Fruit fly (Drosophila melanogaster) whole organism, wandering third instar larva: ENCODE results near the gene CG32669.

Experiments
- Abd-B ChIP-seq: fragments of >200 bp; optimal IDR thresholded peaks from 2 replicates; lab custom pipeline; 2017; ENCODE audit warnings: missing biosample characterization, missing genetic modification characterization
- CG32264 ChIP-seq: fragments of 200-800 bp; sonication (Bioruptor generic); optimal IDR thresholded peaks from 2 replicates; lab custom pipeline; 2016; ENCODE audit warnings: missing biosample characterization, missing genetic modification characterization
- CG9705 ChIP-seq: fragments of 200-800 bp; sonication (Bioruptor generic); optimal IDR thresholded peaks from 2 replicates; lab custom pipeline; 2018; ENCODE audit warnings: missing biosample characterization, mild to moderate bottlenecking, missing genetic modification characterization
- CrebA ChIP-seq: fragments of 200-800 bp; sonication (Bioruptor generic); optimal IDR thresholded peaks from 2 replicates; lab custom pipeline; 2016; ENCODE audit warnings: missing biosample characterization, mild to moderate bottlenecking, missing genetic modification characterization, borderline replicate concordance
- Dfd ChIP-seq: fragments of >200 bp; optimal IDR thresholded peaks from 2 replicates; lab custom pipeline; 2017; ENCODE audit warnings: missing biosample characterization, missing genetic modification characterization
- Dif ChIP-seq: fragments of 200-275, 200-300 bp; sonication (Bioruptor generic); optimal IDR thresholded peaks from 2 replicates; lab custom pipeline; 2018; ENCODE audit warnings: missing biosample characterization, missing genetic modification characterization; ENCODE audit not compliant: partially characterized antibody
- GATAd ChIP-seq: sonication (Bioruptor generic); optimal IDR thresholded peaks from 2 replicates; lab custom pipeline; 2016; ENCODE audit warnings: missing biosample characterization, missing genetic modification characterization
- HLH106 ChIP-seq: fragments of 200-800 bp; optimal IDR thresholded peaks from 3 replicates; lab custom pipeline; 2019; ENCODE audit warnings: missing biosample characterization, mild to moderate bottlenecking, missing genetic modification characterization, moderate library complexity
- Hnf4 ChIP-seq: fragments of 200-800 bp; sonication (Bioruptor generic); optimal IDR thresholded peaks from 2 replicates; lab custom pipeline; 2016; ENCODE audit warnings: missing biosample characterization, mild to moderate bottlenecking, missing genetic modification characterization
- Hr78 ChIP-seq: fragments of >200 bp; optimal IDR thresholded peaks from 2 replicates; lab custom pipeline; 2017; ENCODE audit warnings: missing biosample characterization, missing genetic modification characterization
- Hr83 ChIP-seq: fragments of 200-300 bp; sonication (Bioruptor generic); optimal IDR thresholded peaks from 2 replicates; lab custom pipeline; 2016; ENCODE audit warnings: missing biosample characterization, mild to moderate bottlenecking, missing genetic modification characterization, moderate library complexity; ENCODE audit not compliant: poor library complexity, severe bottlenecking
- Jra ChIP-seq: sonication (Bioruptor generic); optimal IDR thresholded peaks from 2 replicates; lab custom pipeline; 2016; ENCODE audit warnings: missing biosample characterization, missing genetic modification characterization
- Mio ChIP-seq: sonication (Bioruptor generic); optimal IDR thresholded peaks from 2 replicates; lab custom pipeline; 2016; ENCODE audit warnings: missing biosample characterization, missing genetic modification characterization
- Myc ChIP-seq: fragments of >200 bp; optimal IDR thresholded peaks from 2 replicates; lab custom pipeline; 2017
- N ChIP-seq: fragments of >200 bp; optimal IDR thresholded peaks from 2 replicates; lab custom pipeline; 2018; ENCODE audit warnings: missing biosample characterization, missing external identifiers, missing genetic modification characterization
- OdsH ChIP-seq: fragments of 200-800 bp; sonication (Bioruptor generic); optimal IDR thresholded peaks from 2 replicates; lab custom pipeline; 2016; ENCODE audit warnings: missing biosample characterization, mild to moderate bottlenecking, missing genetic modification characterization
- Rel ChIP-seq, 2 experiments: fragments of 200-800 bp; sonication (Bioruptor generic) in 1 of 2; optimal IDR thresholded peaks; 2 replicates in 1 of 2; 3 replicates in 1 of 2; lab custom pipeline; 2016 to 2019; ENCODE audit warnings: mild to moderate bottlenecking in 2 of 2, missing biosample characterization in 2 of 2, missing genetic modification characterization in 2 of 2, moderate library complexity in 1 of 2
- Sp1 ChIP-seq: fragments of 200-800 bp; sonication (Bioruptor generic); optimal IDR thresholded peaks from 3 replicates; lab custom pipeline; 2019; ENCODE audit warnings: missing biosample characterization, mild to moderate bottlenecking, missing genetic modification characterization, moderate library complexity
- Vsx2 ChIP-seq: fragments of 200-300, 225-300 bp; sonication (Bioruptor generic); optimal IDR thresholded peaks from 2 replicates; lab custom pipeline; 2018; ENCODE audit warnings: missing biosample characterization, missing genetic modification characterization; ENCODE audit not compliant: partially characterized antibody
- br ChIP-seq: fragments of 200-800 bp; sonication (Bioruptor generic); optimal IDR thresholded peaks from 2 replicates; lab custom pipeline; 2016; ENCODE audit warnings: missing biosample characterization, missing genetic modification characterization
- brk ChIP-seq: fragments of 200-800 bp; sonication (Bioruptor generic); optimal IDR thresholded peaks from 2 replicates; lab custom pipeline; 2016; ENCODE audit warnings: missing biosample characterization, mild to moderate bottlenecking, missing genetic modification characterization
- dl ChIP-seq, 2 experiments: fragments of 175-275, 200-275 bp in 1 of 2; fragments of 200-275 bp in 1 of 2; sonication (Bioruptor generic); optimal IDR thresholded peaks; lab custom pipeline; 2018; ENCODE audit warnings: mild to moderate bottlenecking in 2 of 2, missing biosample characterization in 2 of 2, missing genetic modification characterization in 2 of 2, moderate library complexity in 2 of 2; ENCODE audit not compliant: partially characterized antibody in 2 of 2, insufficient read depth in 1 of 2
- dmrt93B ChIP-seq: fragments of 200-800 bp; sonication (Bioruptor generic); optimal IDR thresholded peaks from 2 replicates; lab custom pipeline; 2018; ENCODE audit warnings: missing biosample characterization, mild to moderate bottlenecking, missing genetic modification characterization
- dsf ChIP-seq: sonication (Bioruptor generic); optimal IDR thresholded peaks from 2 replicates; lab custom pipeline; 2016; ENCODE audit warnings: missing biosample characterization, missing genetic modification characterization, borderline replicate concordance
- ey ChIP-seq: fragments of 200-800 bp; sonication (Bioruptor generic); optimal IDR thresholded peaks from 2 replicates; lab custom pipeline; 2016; ENCODE audit warnings: missing biosample characterization, missing genetic modification characterization
- foxo ChIP-seq, 2 experiments: fragments of 200-800 bp; sonication (Bioruptor generic); optimal IDR thresholded peaks; 2 replicates in 1 of 2; 3 replicates in 1 of 2; lab custom pipeline; 2016 to 2017; ENCODE audit warnings: missing biosample characterization in 2 of 2, missing genetic modification characterization in 2 of 2
- fru ChIP-seq: fragments of 200-800 bp; sonication (Bioruptor generic); optimal IDR thresholded peaks from 3 replicates; lab custom pipeline; 2016; ENCODE audit warnings: missing biosample characterization, mild to moderate bottlenecking, missing genetic modification characterization
- h ChIP-seq: fragments of 200-800 bp; sonication (Bioruptor generic); optimal IDR thresholded peaks from 3 replicates; lab custom pipeline; 2016; ENCODE audit warnings: missing biosample characterization, mild to moderate bottlenecking, missing genetic modification characterization
- jim ChIP-seq: fragments of 175-275, 200-325 bp; sonication (Bioruptor generic); optimal IDR thresholded peaks from 2 replicates; lab custom pipeline; 2016; ENCODE audit warnings: missing biosample characterization, mild to moderate bottlenecking, missing genetic modification characterization
- lola ChIP-seq: fragments of >200 bp; optimal IDR thresholded peaks from 2 replicates; lab custom pipeline; 2017; ENCODE audit warnings: missing biosample characterization, missing genetic modification characterization
- pan ChIP-seq: fragments of >200 bp; optimal IDR thresholded peaks from 2 replicates; lab custom pipeline; 2017
- psq ChIP-seq: fragments of 200-800 bp; sonication (Bioruptor generic); optimal IDR thresholded peaks from 3 replicates; lab custom pipeline; 2017; ENCODE audit warnings: missing biosample characterization, mild to moderate bottlenecking, missing genetic modification characterization, moderate library complexity
- rgr ChIP-seq: fragments of 200-800 bp; sonication (Bioruptor generic); optimal IDR thresholded peaks from 3 replicates; lab custom pipeline; 2016; ENCODE audit warnings: missing biosample characterization, mild to moderate bottlenecking, missing genetic modification characterization
- sage ChIP-seq: fragments of 200-800 bp; sonication (Bioruptor generic); optimal IDR thresholded peaks from 2 replicates; lab custom pipeline; 2016; ENCODE audit warnings: missing biosample characterization, mild to moderate bottlenecking, missing genetic modification characterization
- sv ChIP-seq: fragments of 200-800 bp; sonication (Bioruptor generic); optimal IDR thresholded peaks from 3 replicates; lab custom pipeline; 2016; ENCODE audit warnings: missing biosample characterization, missing genetic modification characterization
- tai ChIP-seq: sonication (Bioruptor generic); optimal IDR thresholded peaks from 2 replicates; lab custom pipeline; 2016; ENCODE audit warnings: missing biosample characterization, missing genetic modification characterization
- usp ChIP-seq: fragments of >200 bp; optimal IDR thresholded peaks from 2 replicates; lab custom pipeline; 2017; ENCODE audit warnings: missing biosample characterization, missing genetic modification characterization
- woc ChIP-seq: sonication (Bioruptor generic); optimal IDR thresholded peaks from 2 replicates; lab custom pipeline; 2016; ENCODE audit warnings: missing biosample characterization, mild to moderate bottlenecking, missing genetic modification characterization

CG32669 gene

dm6 chrX:10805651-10806191 is 39.2 kb downstream of the CG32669 start (continued):
- peak; percentile 16 for TF ChIP-seq CG32264 (GFP tag; lab: Kevin White, UChicago)
- TF ChIP-seq Dif, result peak; percentile 63
- TF ChIP-seq dsf (GFP tag; lab: Kevin White, UChicago), result no peak
- peak; percentile 11 for TF ChIP-seq OdsH
- peak; percentile 96 for TF ChIP-seq Vsx2 (GFP tag; lab: Kevin White, UChicago)
- peak; percentile 86 for TF ChIP-seq Sp1
- no peak for TF ChIP-seq sv (GFP tag; lab: Kevin White, UChicago)
- TF ChIP-seq, all 38 proteins: peak for 20

- TF ChIP-seq rgr (GFP tag; lab: Kevin White, UChicago) (peak; percentile 14), h (GFP tag; lab: Kevin White, UChicago) (peak; percentile 2), Hnf4 (no peak), CrebA (GFP tag; lab: Kevin White, UChicago) (no peak), fru (peak; percentile 1), foxo (GFP tag; optimal IDR thresholded peaks at IDR 0.05; lab: Kevin White, UChicago) (peak in 1 of 2 experiments; percentile 27)
Observed at dm6 chrX:10804042-10804441, 40.8 kb downstream of the CG32669 start.

dm6 chrX:10802457-10803378 is 42.2 kb downstream of the CG32669 start:
- TF ChIP-seq pan (lab: Kevin White, UChicago), result no peak
- TF ChIP-seq lola (GFP tag; lab: Kevin White, UChicago), result no peak
- TF ChIP-seq Mio (GFP tag; lab: Kevin White, UChicago), result no peak
- TF ChIP-seq CG9705 (GFP tag; lab: Kevin White, UChicago), result no peak
- TF ChIP-seq sage (GFP tag; lab: Kevin White, UChicago), result peak; percentile 18
- peak; percentile 19 for TF ChIP-seq fru
- peak; percentile 25 for TF ChIP-seq h (GFP tag; lab: Kevin White, UChicago)
- no peak for TF ChIP-seq Dif
- TF ChIP-seq N (GFP tag; lab: Kevin White, UChicago), result no peak
- TF ChIP-seq woc (GFP tag; lab: Kevin White, UChicago), result peak; percentile 28
- TF ChIP-seq dl (GFP tag; optimal IDR thresholded peaks at IDR 0.05; lab: Kevin White, UChicago; ENCODE audit: insufficient read depth in 1 of 2, partially characterized antibody in 2 of 2), result no peak
- peak; percentile 65 for TF ChIP-seq Sp1
- no peak for TF ChIP-seq Dfd (GFP tag; lab: Kevin White, UChicago)
- no peak for TF ChIP-seq jim (GFP tag; lab: Kevin White, UChicago)
- no peak for TF ChIP-seq br (GFP tag; lab: Kevin White, UChicago)
- TF ChIP-seq sv (GFP tag; lab: Kevin White, UChicago), result no peak
- TF ChIP-seq dmrt93B (GFP tag; lab: Kevin White, UChicago), result peak; percentile 39
- TF ChIP-seq psq, result peak; percentile 65
- no peak for TF ChIP-seq Hr83 (GFP tag; lab: Kevin White, UChicago)
- TF ChIP-seq Rel (GFP tag; optimal IDR thresholded peaks at IDR 0.05; lab: Kevin White, UChicago), result no peak
- TF ChIP-seq Rel (tag; optimal IDR thresholded peaks at IDR 0.05; lab: Kevin White, UChicago), result peak; percentile 24
- TF ChIP-seq CrebA (GFP tag; lab: Kevin White, UChicago), result no peak
- peak; percentile 21 for TF ChIP-seq OdsH
- TF ChIP-seq CG32264 (GFP tag; lab: Kevin White, UChicago), result no peak
- TF ChIP-seq Hr78 (GFP tag; lab: Kevin White, UChicago), result no peak
- no peak for TF ChIP-seq tai (GFP tag; lab: Kevin White, UChicago)
- TF ChIP-seq Hnf4, result no peak
- no peak for TF ChIP-seq Vsx2 (GFP tag; lab: Kevin White, UChicago)
- TF ChIP-seq dsf (GFP tag; lab: Kevin White, UChicago), result no peak
- TF ChIP-seq foxo (GFP tag; optimal IDR thresholded peaks at IDR 0.05; lab: Kevin White, UChicago), result peak in 1 of 2 experiments; percentile 61
- peak; percentile 66 for TF ChIP-seq HLH106
- TF ChIP-seq Myc (lab: Kevin White, UChicago), result no peak
- TF ChIP-seq Jra (GFP tag; lab: Kevin White, UChicago), result no peak
- no peak for TF ChIP-seq GATAd (GFP tag; lab: Kevin White, UChicago)
- TF ChIP-seq Abd-B (GFP tag; lab: Kevin White, UChicago), result no peak
- no peak for TF ChIP-seq brk (GFP tag; lab: Kevin White, UChicago)
- peak; percentile 13 for TF ChIP-seq ey (GFP tag; lab: Kevin White, UChicago)
- peak; percentile 39 for TF ChIP-seq rgr (GFP tag; lab: Kevin White, UChicago)
- TF ChIP-seq usp (GFP tag; lab: Kevin White, UChicago), result no peak
